Worm (Caenorhabditis elegans): ENCODE measurements around the gene fbxa-4.

- TF ChIP-seq flt-1 (GFP tag; IDR thresholded peaks at IDR 0.05) (no peak), cog-1 (tag; optimal IDR thresholded peaks at IDR 0.05) (no peak)
These were observed 11.3 kb downstream of the fbxa-4 start, which contains the start of gene F16G10.1 for ce11 chrII:2403984-2404383.
